Fruit fly (Drosophila melanogaster) whole organism, embryonic: ENCODE results near the gene Ac13E.

ENCODE experiments used
- ATbp ChIP-seq: fragments of 200-800 bp; sonication (Bioruptor generic); optimal IDR thresholded peaks from 2 replicates; lab custom pipeline; 2017; ENCODE audit warnings: missing biosample characterization, mild to moderate bottlenecking, missing genetic modification characterization, missing genetic modification reagents
- Bdp1 ChIP-seq: fragments of 200-800 bp; sonication (Bioruptor generic); optimal IDR thresholded peaks from 3 replicates; lab custom pipeline; 2016; ENCODE audit warnings: missing biosample characterization, missing genetic modification characterization
- CG10274 ChIP-seq: fragments of 200-800 bp; sonication (Bioruptor generic); optimal IDR thresholded peaks from 3 replicates; lab custom pipeline; 2017; ENCODE audit warnings: missing biosample characterization, mild to moderate bottlenecking, missing genetic modification characterization
- CG10431 ChIP-seq: fragments of 200-800 bp; sonication (Bioruptor generic); optimal IDR thresholded peaks from 3 replicates; lab custom pipeline; 2018; ENCODE audit warnings: missing biosample characterization, mild to moderate bottlenecking, missing genetic modification characterization
- CG17912 ChIP-seq: fragments of 200-800 bp; sonication (Bioruptor generic); optimal IDR thresholded peaks from 2 replicates; lab custom pipeline; 2018; ENCODE audit warnings: missing biosample characterization, mild to moderate bottlenecking, missing genetic modification characterization
- CG18619 ChIP-seq: fragments of 200-800 bp; sonication (Bioruptor generic); optimal IDR thresholded peaks from 3 replicates; lab custom pipeline; 2017; ENCODE audit warnings: missing biosample characterization, mild to moderate bottlenecking, missing genetic modification characterization
- CG2120 ChIP-seq: fragments of 200-800 bp; sonication (Bioruptor generic); optimal IDR thresholded peaks from 3 replicates; lab custom pipeline; 2016; ENCODE audit warnings: missing biosample characterization, missing genetic modification characterization
- CG31388 ChIP-seq: fragments of 200-800 bp; sonication (Bioruptor generic); optimal IDR thresholded peaks from 2 replicates; lab custom pipeline; 2016; ENCODE audit warnings: missing biosample characterization, missing genetic modification characterization
- CG3163 ChIP-seq: fragments of 200-800 bp; sonication (Bioruptor generic); optimal IDR thresholded peaks from 3 replicates; lab custom pipeline; 2016; ENCODE audit warnings: missing biosample characterization, missing genetic modification characterization
- CG3995 ChIP-seq: fragments of 200-800 bp; sonication (Bioruptor generic); optimal IDR thresholded peaks from 3 replicates; lab custom pipeline; 2016; ENCODE audit warnings: missing biosample characterization, missing genetic modification characterization
- CG42726 ChIP-seq: fragments of 200-800 bp; sonication (Bioruptor generic); IDR thresholded peaks from 2 replicates; pipeline ENCODE4 v1.3.6; 2022; ENCODE audit warnings: missing biosample characterization, missing genetic modification characterization; ENCODE audit not compliant: partially characterized antibody
- CG4617 ChIP-seq: fragments of 200-800 bp; sonication (Bioruptor generic); optimal IDR thresholded peaks from 3 replicates; lab custom pipeline; 2016; ENCODE audit warnings: missing biosample characterization, missing genetic modification characterization, borderline replicate concordance
- CG4730 ChIP-seq: fragments of 200-800 bp; sonication (Bioruptor generic); IDR thresholded peaks from 2 replicates; pipeline ENCODE4 v1.3.6; 2022; ENCODE audit warnings: missing biosample characterization, missing genetic modification characterization
- CG6813 ChIP-seq: fragments of 200-800 bp; sonication (Bioruptor generic); optimal IDR thresholded peaks from 2 replicates; lab custom pipeline; 2017; ENCODE audit warnings: missing biosample characterization, missing genetic modification characterization, mild to moderate bottlenecking, moderate library complexity, missing genetic modification reagents
- CG8089 ChIP-seq: fragments of 200-800 bp; sonication (Bioruptor generic); optimal IDR thresholded peaks from 3 replicates; lab custom pipeline; 2016; ENCODE audit warnings: missing biosample characterization, missing genetic modification characterization
- CG8281 ChIP-seq: fragments of 200-800 bp; sonication (Bioruptor generic); optimal IDR thresholded peaks from 2 replicates; lab custom pipeline; 2018; ENCODE audit warnings: missing biosample characterization, mild to moderate bottlenecking, missing genetic modification characterization, moderate library complexity
- CTCF ChIP-seq: fragments of 200-800 bp; sonication (Bioruptor generic); optimal IDR thresholded peaks from 2 replicates; lab custom pipeline; 2017; ENCODE audit warnings: missing biosample characterization, mild to moderate bottlenecking, missing genetic modification characterization, moderate library complexity
- Camta ChIP-seq: fragments of 200-800 bp; sonication (Bioruptor generic); optimal IDR thresholded peaks from 2 replicates; lab custom pipeline; 2016; ENCODE audit warnings: missing biosample characterization, missing genetic modification characterization
- Dad ChIP-seq: fragments of 200-800 bp; sonication (Bioruptor generic); optimal IDR thresholded peaks from 3 replicates; lab custom pipeline; 2016; ENCODE audit warnings: missing biosample characterization, missing genetic modification characterization
- Doc3 ChIP-seq: fragments of 200-800 bp; sonication (Bioruptor generic); IDR thresholded peaks from 3 replicates; pipeline ENCODE4 v1.3.6; 2022; ENCODE audit warnings: missing biosample characterization, missing genetic modification characterization; ENCODE audit not compliant: partially characterized antibody
- Dref ChIP-seq: fragments of 200-800 bp; sonication (Bioruptor generic); IDR thresholded peaks from 2 replicates; pipeline ENCODE4 v1.3.6; 2022; ENCODE audit warnings: missing biosample characterization, missing genetic modification characterization
- E2f1 ChIP-seq: fragments of 200-800 bp; sonication (Bioruptor generic); IDR thresholded peaks from 2 replicates; pipeline ENCODE4 v1.3.6; 2022; ENCODE audit warnings: missing biosample characterization, missing genetic modification characterization
- E2f2 ChIP-seq: fragments of 200-800 bp; sonication (Bioruptor generic); IDR thresholded peaks from 2 replicates; pipeline ENCODE4 v1.3.6; 2022; ENCODE audit warnings: missing biosample characterization, missing genetic modification characterization
- Lpt ChIP-seq: fragments of >200 bp; optimal IDR thresholded peaks from 2 replicates; lab custom pipeline; 2018; ENCODE audit warnings: missing biosample characterization, missing genetic modification characterization
- Med ChIP-seq: fragments of 200-800 bp; sonication (Bioruptor generic); peaks from one replicate; lab custom pipeline; 2016; ENCODE audit warnings: missing biosample characterization, missing genetic modification characterization, mild to moderate bottlenecking, inconsistent platforms, moderate library complexity
- NFAT ChIP-seq: fragments of 200-800 bp; sonication (Bioruptor generic); IDR thresholded peaks from 2 replicates; pipeline ENCODE4 v1.3.6; 2022; ENCODE audit warnings: missing biosample characterization, missing genetic modification characterization
- Neu2 ChIP-seq: fragments of 200-800 bp; sonication (Bioruptor generic); optimal IDR thresholded peaks from 3 replicates; lab custom pipeline; 2016; ENCODE audit warnings: missing biosample characterization, missing genetic modification characterization, borderline replicate concordance
- Rfx ChIP-seq: fragments of 200-800 bp; sonication (Bioruptor generic); IDR thresholded peaks from 2 replicates; pipeline ENCODE4 v1.3.6; 2022; ENCODE audit warnings: missing biosample characterization, missing genetic modification characterization
- Sry-δ ChIP-seq: fragments of 200-800 bp; sonication (Bioruptor generic); optimal IDR thresholded peaks from 2 replicates; lab custom pipeline; 2016; ENCODE audit warnings: missing biosample characterization, missing genetic modification characterization
- Taf1 ChIP-seq: fragments of 200-800 bp; sonication (Bioruptor generic); IDR thresholded peaks from 2 replicates; pipeline ENCODE4 v1.3.6; 2022; ENCODE audit warnings: missing biosample characterization, missing genetic modification characterization
- Vsx1 ChIP-seq: fragments of 200-800 bp; sonication (Bioruptor generic); optimal IDR thresholded peaks from 2 replicates; lab custom pipeline; 2017; ENCODE audit warnings: missing biosample characterization, mild to moderate bottlenecking, missing genetic modification characterization, missing genetic modification reagents
- ac ChIP-seq: fragments of 200-800 bp; sonication (Bioruptor generic); optimal IDR thresholded peaks from 3 replicates; lab custom pipeline; 2017; ENCODE audit warnings: missing biosample characterization, mild to moderate bottlenecking, missing genetic modification characterization
- chn ChIP-seq: fragments of 200-800 bp; sonication (Bioruptor generic); optimal IDR thresholded peaks from 2 replicates; lab custom pipeline; 2016; ENCODE audit warnings: missing biosample characterization, missing genetic modification characterization
- corto ChIP-seq: fragments of 200-800 bp; sonication (Bioruptor generic); optimal IDR thresholded peaks from 2 replicates; lab custom pipeline; 2016; ENCODE audit warnings: missing biosample characterization, mild to moderate bottlenecking, missing genetic modification characterization, moderate library complexity
- da ChIP-seq: fragments of 200-800 bp; sonication (Bioruptor generic); optimal IDR thresholded peaks from 2 replicates; lab custom pipeline; 2016; ENCODE audit warnings: missing biosample characterization, missing genetic modification characterization
- fd96Cb ChIP-seq: fragments of 200-800 bp; sonication (Bioruptor generic); optimal IDR thresholded peaks from 2 replicates; lab custom pipeline; 2018; ENCODE audit warnings: missing biosample characterization, mild to moderate bottlenecking, missing genetic modification characterization, moderate library complexity
- gfzf ChIP-seq: fragments of 200-800 bp; sonication (Bioruptor generic); optimal IDR thresholded peaks from 2 replicates; lab custom pipeline; 2016; ENCODE audit warnings: missing biosample characterization, mild to moderate bottlenecking, missing genetic modification characterization, moderate library complexity
- klu ChIP-seq: fragments of 200-800 bp; sonication (Bioruptor generic); IDR thresholded peaks from 2 replicates; pipeline ENCODE4 v1.3.6; 2022; ENCODE audit warnings: missing biosample characterization, missing genetic modification characterization
- lmd ChIP-seq: fragments of 200-800 bp; sonication (Bioruptor generic); IDR thresholded peaks from 2 replicates; pipeline ENCODE4 v1.3.6; 2022; ENCODE audit warnings: missing biosample characterization, missing genetic modification characterization
- nau ChIP-seq: fragments of 200-800 bp; sonication (Bioruptor generic); optimal IDR thresholded peaks from 3 replicates; lab custom pipeline; 2017; ENCODE audit warnings: missing biosample characterization, mild to moderate bottlenecking, missing genetic modification characterization, missing genetic modification reagents
- nmo ChIP-seq: fragments of 200-800 bp; sonication (Bioruptor generic); optimal IDR thresholded peaks from 2 replicates; lab custom pipeline; 2018; ENCODE audit warnings: missing biosample characterization, mild to moderate bottlenecking, missing genetic modification characterization, moderate library complexity
- oc ChIP-seq: fragments of 200-800 bp; sonication (Bioruptor generic); optimal IDR thresholded peaks from 2 replicates; lab custom pipeline; 2018; ENCODE audit warnings: missing biosample characterization, mild to moderate bottlenecking, missing genetic modification characterization, moderate library complexity
- pzg ChIP-seq: fragments of 200-800 bp; sonication (Bioruptor generic); optimal IDR thresholded peaks from 3 replicates; lab custom pipeline; 2018; ENCODE audit warnings: missing biosample characterization, mild to moderate bottlenecking, missing genetic modification characterization, moderate library complexity
- sens ChIP-seq: fragments of 200-800 bp; sonication (Bioruptor generic); peaks from one replicate; lab custom pipeline; 2016; ENCODE audit warnings: missing biosample characterization, missing genetic modification characterization
- sens-2 ChIP-seq: fragments of 200-800 bp; sonication (Bioruptor generic); IDR thresholded peaks from 2 replicates; pipeline ENCODE4 v1.3.6; 2022; ENCODE audit warnings: missing biosample characterization, missing genetic modification characterization
- sisA ChIP-seq: fragments of 200-800 bp; sonication (Bioruptor generic); IDR thresholded peaks from 2 replicates; pipeline ENCODE4 v1.3.6; 2022; ENCODE audit warnings: missing biosample characterization, missing genetic modification characterization
- ssp ChIP-seq: fragments of 200-800 bp; sonication (Bioruptor generic); IDR thresholded peaks from 2 replicates; pipeline ENCODE4 v1.3.6; 2022; ENCODE audit warnings: missing biosample characterization, missing genetic modification characterization
- stc ChIP-seq: fragments of 200-800 bp; sonication (Bioruptor generic); IDR thresholded peaks from 2 replicates; pipeline ENCODE4 v1.3.6; 2022; ENCODE audit warnings: missing biosample characterization, missing genetic modification characterization
- stwl ChIP-seq: fragments of 200-800 bp; sonication (Bioruptor generic); optimal IDR thresholded peaks from 3 replicates; lab custom pipeline; 2018; ENCODE audit warnings: missing biosample characterization, mild to moderate bottlenecking, missing genetic modification characterization, moderate library complexity
- tap ChIP-seq: fragments of 200-800 bp; optimal IDR thresholded peaks from 3 replicates; lab custom pipeline; 2019; ENCODE audit warnings: missing biosample characterization, mild to moderate bottlenecking, missing genetic modification characterization, moderate library complexity
- tio ChIP-seq: fragments of 200-800 bp; sonication (Bioruptor generic); optimal IDR thresholded peaks from 2 replicates; lab custom pipeline; 2017; ENCODE audit warnings: missing biosample characterization, missing genetic modification characterization, inconsistent platforms
- twi ChIP-seq: fragments of 200-800 bp; optimal IDR thresholded peaks from 2 replicates; lab custom pipeline; 2019; ENCODE audit warnings: missing biosample characterization, mild to moderate bottlenecking, missing genetic modification characterization, moderate library complexity
- zen ChIP-seq: fragments of 200-800 bp; sonication (Bioruptor generic); optimal IDR thresholded peaks from 3 replicates; lab custom pipeline; 2018; ENCODE audit warnings: missing biosample characterization, mild to moderate bottlenecking, missing genetic modification characterization, moderate library complexity

Ac13E gene

DNA sequence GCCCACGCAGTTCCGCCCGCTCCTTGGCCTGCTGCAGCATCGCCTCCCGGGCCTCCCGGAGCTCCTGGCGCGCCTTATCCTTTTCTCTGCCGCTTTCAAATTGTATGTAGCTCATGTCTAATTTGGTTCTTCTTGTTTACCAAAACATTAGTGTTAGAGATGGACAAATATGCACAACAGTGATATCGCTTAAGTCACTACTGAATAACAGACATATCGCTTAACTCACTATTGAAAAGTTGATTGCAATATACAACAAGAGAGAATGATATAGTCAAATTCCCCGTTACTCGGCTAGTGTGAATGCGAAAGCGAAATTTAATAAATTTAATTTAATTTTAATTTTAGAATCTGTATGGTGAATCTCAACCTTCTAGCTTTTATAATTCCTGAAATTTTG lies 20.3 kb upstream of the Ac13E start, which contains the start of gene CG9213:
Gene CG9213, minus strand, starts transcription at position 152 of the 400 bp plus-strand sequence.
- TF ChIP-seq ATbp (no peak), lmd (GFP tag; lab: Robert Waterston, UW) (no peak), stc (GFP tag; lab: Robert Waterston, UW) (no peak), CG2120 (GFP tag; lab: Kevin White, UChicago) (peak; percentile 25), nmo (GFP tag; lab: Kevin White, UChicago) (no peak), CTCF (GFP tag; lab: Kevin White, UChicago) (no peak), Neu2 (GFP tag; lab: Kevin White, UChicago) (no peak), twi (tag; lab: Kevin White, UChicago) (no peak), sens-2 (GFP tag; lab: Robert Waterston, UW) (no peak), Dad (no peak), Med (GFP tag; lab: Kevin White, UChicago) (peak; percentile 82), ssp (GFP tag; lab: Robert Waterston, UW) (no peak), oc (tag; lab: Kevin White, UChicago) (no peak), CG10274 (GFP tag; lab: Kevin White, UChicago) (no peak), CG3163 (GFP tag; lab: Kevin White, UChicago) (no peak), CG8089 (GFP tag; lab: Kevin White, UChicago) (no peak), gfzf (GFP tag; lab: Kevin White, UChicago) (no peak), stwl (peak; percentile 34), CG31388 (GFP tag; lab: Kevin White, UChicago) (no peak), CG6813 (GFP tag; lab: Kevin White, UChicago) (no peak), CG42726 (peak; percentile 56; the same call in 1 of the 2 replicates), CG10431 (no peak), da (no peak), CG3995 (peak; percentile 98), Camta (no peak), NFAT (GFP tag; lab: Robert Waterston, UW) (no peak), Dref (peak; percentile 56), klu (GFP tag; lab: Robert Waterston, UW) (no peak), CG8281 (tag; lab: Kevin White, UChicago) (peak; percentile 65), Taf1 (no peak), E2f1 (GFP tag; lab: Robert Waterston, UW) (no peak), sisA (GFP tag; lab: Robert Waterston, UW) (no peak), CG18619 (GFP tag; lab: Kevin White, UChicago) (no peak), Doc3 (GFP tag; lab: Robert Waterston, UW) (peak; percentile 86), CG17912 (GFP tag; lab: Kevin White, UChicago) (no peak), fd96Cb (tag; lab: Kevin White, UChicago) (no peak), Lpt (no peak), tio (GFP tag; lab: Kevin White, UChicago) (no peak), ac (GFP tag; lab: Kevin White, UChicago) (no peak), chn (GFP tag; lab: Kevin White, UChicago) (no peak), zen (tag; lab: Kevin White, UChicago) (peak; percentile 18), tap (tag; lab: Kevin White, UChicago) (no peak), corto (GFP tag; lab: Kevin White, UChicago) (no peak), Bdp1 (GFP tag; lab: Kevin White, UChicago) (no peak), Sry-δ (peak; percentile 84), E2f2 (0 out of 2 replicates have a peak, but pooled peaks have one; percentile 35), Vsx1 (GFP tag; lab: Kevin White, UChicago) (no peak), sens (peak; percentile 7), CG4730 (no peak), Rfx (GFP tag; lab: Robert Waterston, UW) (peak; percentile 39), CG4617 (GFP tag; lab: Kevin White, UChicago) (no peak), nau (GFP tag; lab: Kevin White, UChicago) (no peak), pzg (peak; percentile 54)
